Worm (Caenorhabditis elegans) whole organism, L1 larva: ENCODE data around the gene F41H10.4.

ENCODE experiments used
- C34B4.2 ChIP-seq: sonication (generic microtip); optimal IDR thresholded peaks from 2 replicates; lab custom pipeline; 2017; ENCODE audit warnings: mild to moderate bottlenecking, missing genetic modification characterization, missing compliant biosample characterization
- F16B12.6 ChIP-seq: fragments of 150-350 bp; optimal IDR thresholded peaks from 2 replicates; lab custom pipeline; 2014; ENCODE audit warnings: missing biosample characterization, missing genetic modification characterization
- aha-1 ChIP-seq: fragments of 150-350 bp; optimal IDR thresholded peaks from 2 replicates; lab custom pipeline; 2014; ENCODE audit warnings: missing biosample characterization, missing genetic modification characterization
- ceh-63 ChIP-seq: fragments of 200-800 bp; sonication (Bioruptor generic); optimal IDR thresholded peaks from 2 replicates; lab custom pipeline; 2018; ENCODE audit warnings: mild to moderate bottlenecking, missing genetic modification characterization, missing compliant biosample characterization
- ceh-8 ChIP-seq: fragments of 200-800 bp; sonication (Bioruptor generic); optimal IDR thresholded peaks from 2 replicates; lab custom pipeline; 2018; ENCODE audit warnings: mild to moderate bottlenecking, missing genetic modification characterization, moderate library complexity, missing compliant biosample characterization
- ceh-88 ChIP-seq: fragments of 200-800 bp; sonication (Bioruptor generic); IDR thresholded peaks from 2 replicates; pipeline ENCODE4 v1.3.6; 2022; ENCODE audit warnings: missing genetic modification characterization, missing compliant biosample characterization
- ceh-90 ChIP-seq: sonication (generic microtip); optimal IDR thresholded peaks from 2 replicates; lab custom pipeline; 2016; ENCODE audit warnings: missing genetic modification characterization, missing compliant biosample characterization
- efl-3 ChIP-seq: fragments of 200-800 bp; sonication (Bioruptor generic); optimal IDR thresholded peaks from 2 replicates; lab custom pipeline; 2018; ENCODE audit warnings: mild to moderate bottlenecking, missing genetic modification characterization, missing compliant biosample characterization
- egl-13 ChIP-seq: sonication (generic microtip); optimal IDR thresholded peaks from 2 replicates; lab custom pipeline; 2016; ENCODE audit warnings: missing genotype, missing genetic modification reagents, missing genetic modification characterization, missing compliant biosample characterization
- elt-3 ChIP-seq, 6 experiments: fragments of 150-350 bp in 1 of 6; sonication (generic microtip); optimal IDR thresholded peaks; 2 replicates each; lab custom pipeline; 2017 to 2018; ENCODE audit warnings: missing biosample characterization in 6 of 6, missing genetic modification characterization in 6 of 6, inconsistent platforms in 1 of 6
- ets-5 ChIP-seq: fragments of 200-800 bp; sonication (Bioruptor generic); IDR thresholded peaks from 2 replicates; pipeline ENCODE4 v1.3.6; 2022; ENCODE audit warnings: missing genetic modification characterization, missing compliant biosample characterization
- fkh-10 ChIP-seq: sonication (generic microtip); optimal IDR thresholded peaks from 2 replicates; lab custom pipeline; 2017; ENCODE audit warnings: missing biosample characterization, missing genetic modification reagents, missing genetic modification characterization
- fkh-8 ChIP-seq: sonication (generic microtip); optimal IDR thresholded peaks from 2 replicates; lab custom pipeline; 2016; ENCODE audit warnings: mild to moderate bottlenecking, missing genetic modification characterization, missing compliant biosample characterization
- grh-1 ChIP-seq: fragments of 200-800 bp; sonication (Bioruptor generic); IDR thresholded peaks from 2 replicates; pipeline ENCODE4 v1.3.6; 2022; ENCODE audit warnings: missing genetic modification reagents, missing genetic modification characterization, missing compliant biosample characterization
- hlh-17 ChIP-seq: fragments of 200-800 bp; sonication (Bioruptor generic); optimal IDR thresholded peaks from 2 replicates; lab custom pipeline; 2018; ENCODE audit warnings: missing genetic modification characterization, mild to moderate bottlenecking, missing compliant biosample characterization, moderate library complexity, borderline replicate concordance
- hlh-4 ChIP-seq: sonication (generic microtip); optimal IDR thresholded peaks from 2 replicates; lab custom pipeline; 2016; ENCODE audit warnings: mild to moderate bottlenecking, missing genetic modification characterization, missing compliant biosample characterization
- irx-1 ChIP-seq: sonication (generic microtip); optimal IDR thresholded peaks from 2 replicates; lab custom pipeline; 2016; ENCODE audit warnings: missing genetic modification characterization, missing compliant biosample characterization
- isw-1 ChIP-seq: fragments of 200-800 bp; sonication (Bioruptor generic); IDR thresholded peaks from 2 replicates; pipeline ENCODE4 v1.3.6; 2022; ENCODE audit warnings: missing genetic modification characterization, missing compliant biosample characterization
- lin-15B ChIP-seq: fragments of 150-350 bp; sonication (generic microtip); optimal IDR thresholded peaks from 3 replicates; lab custom pipeline; 2014; ENCODE audit warnings: missing biosample characterization, missing genetic modification characterization
- mep-1 ChIP-seq: fragments of 150-350 bp; optimal IDR thresholded peaks from 2 replicates; lab custom pipeline; 2014; ENCODE audit warnings: missing biosample characterization, missing genetic modification characterization
- nhr-47 ChIP-seq: sonication (generic microtip); optimal IDR thresholded peaks from 2 replicates; lab custom pipeline; 2016; ENCODE audit warnings: mild to moderate bottlenecking, missing genetic modification characterization, moderate library complexity, missing compliant biosample characterization
- nhr-84 ChIP-seq: sonication (generic microtip); optimal IDR thresholded peaks from 2 replicates; lab custom pipeline; 2017; ENCODE audit warnings: missing biosample characterization, missing genetic modification characterization
- nhr-85 ChIP-seq: sonication (generic microtip); peaks from one replicate; lab custom pipeline; 2016; ENCODE audit warnings: missing genetic modification characterization, inconsistent platforms, missing compliant biosample characterization
- nhr-90 ChIP-seq: sonication (generic microtip); optimal IDR thresholded peaks from 2 replicates; lab custom pipeline; 2016; ENCODE audit warnings: mild to moderate bottlenecking, missing genetic modification characterization, missing compliant biosample characterization; ENCODE audit not compliant: poor library complexity
- pag-3 ChIP-seq: sonication (generic microtip); optimal IDR thresholded peaks from 2 replicates; lab custom pipeline; 2017; ENCODE audit warnings: missing genetic modification characterization, mild to moderate bottlenecking, missing compliant biosample characterization, antibody characterized with exemption, borderline replicate concordance; ENCODE audit not compliant: insufficient read depth
- pax-3 ChIP-seq: fragments of 200-800 bp; sonication (Bioruptor generic); optimal IDR thresholded peaks from 2 replicates; lab custom pipeline; 2018; ENCODE audit warnings: mild to moderate bottlenecking, missing genetic modification characterization, moderate library complexity, missing compliant biosample characterization
- snpc-4 ChIP-seq: fragments of 150-350 bp; optimal IDR thresholded peaks from 2 replicates; lab custom pipeline; 2014; ENCODE audit warnings: missing biosample characterization, missing genetic modification characterization
- sptf-1 ChIP-seq: fragments of 150-350 bp; optimal IDR thresholded peaks from 2 replicates; lab custom pipeline; 2014; ENCODE audit warnings: missing biosample characterization, missing genetic modification characterization
- sup-37 ChIP-seq: fragments of 200-800 bp; sonication (Bioruptor generic); optimal IDR thresholded peaks from 2 replicates; lab custom pipeline; 2018; ENCODE audit warnings: mild to moderate bottlenecking, missing genetic modification characterization, missing compliant biosample characterization
- tbx-2 ChIP-seq: sonication (generic microtip); optimal IDR thresholded peaks from 2 replicates; lab custom pipeline; 2016; ENCODE audit warnings: missing genetic modification characterization, missing compliant biosample characterization
- tlp-1 ChIP-seq: fragments of 150-350 bp; optimal IDR thresholded peaks from 2 replicates; lab custom pipeline; 2014; ENCODE audit warnings: missing biosample characterization, missing genetic modification characterization
- unc-62 ChIP-seq: fragments of 150-350 bp; optimal IDR thresholded peaks from 2 replicates; lab custom pipeline; 2014; ENCODE audit warnings: missing biosample characterization, missing genetic modification reagents, missing genetic modification characterization
- unc-86 ChIP-seq: sonication (generic microtip); optimal IDR thresholded peaks from 2 replicates; lab custom pipeline; 2016; ENCODE audit warnings: missing genetic modification characterization, missing compliant biosample characterization
- unc-98 ChIP-seq: fragments of 200-800 bp; sonication (Bioruptor generic); IDR thresholded peaks from 2 replicates; pipeline ENCODE4 v1.3.6; 2022; ENCODE audit warnings: missing genetic modification characterization, missing compliant biosample characterization
- vab-15 ChIP-seq: sonication (generic microtip); optimal IDR thresholded peaks from 2 replicates; lab custom pipeline; 2017; ENCODE audit warnings: missing genotype, mild to moderate bottlenecking, missing genetic modification characterization, missing compliant biosample characterization
- xbp-1 ChIP-seq: sonication (generic microtip); optimal IDR thresholded peaks from 2 replicates; lab custom pipeline; 2016; ENCODE audit warnings: missing genetic modification characterization, missing compliant biosample characterization

F41H10.4 gene

ce11 chrIV:5394687-5395086 lies 30.3 kb downstream of the F41H10.4 start, which contains the start of the genes perm-3 and swsn-6 (continued):
- TF ChIP-seq nhr-90 (tag; lab: Kevin White, UChicago) (peak; percentile 82), sptf-1 (no peak), egl-13 (peak; percentile 77), pag-3 (tag; lab: Kevin White, UChicago) (no peak)
- TF ChIP-seq, all 84 proteins: peak for 55

ce11 chrIV:5396769-5397168 lies 32.4 kb downstream of the F41H10.4 start, which contains the start of gene ZK616.3:
TSS of gene ZK616.3 (plus strand) at chrIV:5397069.
- TF ChIP-seq lin-15B (tag; lab: Kevin White, UChicago) = no peak
- no peak for TF ChIP-seq irx-1 (tag; lab: Kevin White, UChicago)
- TF ChIP-seq egl-13 = no peak
- TF ChIP-seq ceh-90 (tag; lab: Kevin White, UChicago) = no peak
- no peak for TF ChIP-seq snpc-4 (tag; lab: Kevin White, UChicago)
- TF ChIP-seq tlp-1 (tag; lab: Kevin White, UChicago) = no peak
- TF ChIP-seq aha-1 (tag; lab: Kevin White, UChicago) = no peak
- no peak for TF ChIP-seq efl-3
- no peak for TF ChIP-seq unc-98
- no peak for TF ChIP-seq nhr-47
- TF ChIP-seq unc-86 (tag; lab: Kevin White, UChicago) = no peak
- no peak for TF ChIP-seq nhr-84
- TF ChIP-seq pax-3 (tag; lab: Kevin White, UChicago) = no peak
- TF ChIP-seq fkh-8 (tag; lab: Kevin White, UChicago) = no peak

DNA sequence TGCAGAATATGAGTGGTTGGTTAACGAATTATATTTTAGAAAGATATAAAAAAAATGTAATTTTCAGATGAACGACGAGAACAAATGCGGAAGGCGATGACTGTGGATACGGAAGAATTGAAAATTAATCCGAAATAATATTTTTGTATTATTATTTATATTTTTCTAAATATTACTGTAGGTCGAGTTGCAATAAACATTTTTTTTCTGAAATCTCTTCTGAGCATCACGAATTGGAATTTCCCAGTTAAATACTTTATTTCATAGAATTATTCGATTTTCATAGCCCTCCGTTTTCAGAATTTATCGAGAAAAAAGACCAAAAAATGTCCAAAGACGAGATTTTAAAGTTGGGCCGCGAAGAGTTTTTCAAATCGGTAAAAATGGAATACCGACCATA lies 33.2 kb downstream of the F41H10.4 start, which contains the start of gene ZK616.2:
TSS of gene ZK616.2 (plus strand) at position 301 of the 400 bp plus-strand sequence.
- TF ChIP-seq grh-1 (GFP tag; lab: Robert Waterston, UW) (no peak), xbp-1 (tag; lab: Kevin White, UChicago) (no peak), ceh-88 (GFP tag; lab: Robert Waterston, UW) (no peak), fkh-10 (GFP tag; lab: Kevin White, UChicago) (no peak), nhr-85 (tag; lab: Kevin White, UChicago) (no peak), vab-15 (tag; lab: Kevin White, UChicago) (no peak), F16B12.6 (no peak), sup-37 (GFP tag; lab: Kevin White, UChicago) (no peak), isw-1 (GFP tag; lab: Robert Waterston, UW) (no peak), unc-62 (no peak), tbx-2 (tag; lab: Kevin White, UChicago) (no peak), ceh-8 (GFP tag; lab: Kevin White, UChicago) (no peak)
- TF ChIP-seq, all 84 proteins: peak for 0

- TF ChIP-seq ets-5 (GFP tag; lab: Robert Waterston, UW) = no peak
- TF ChIP-seq C34B4.2 (tag; lab: Kevin White, UChicago) = no peak
- no peak for TF ChIP-seq hlh-17 (GFP tag; lab: Kevin White, UChicago)
- TF ChIP-seq nhr-84 = no peak
- TF ChIP-seq sup-37 (GFP tag; lab: Kevin White, UChicago) = no peak
Observed at ce11 chrIV:5400609-5401008, 36.2 kb downstream of the F41H10.4 start, which contains the start of gene ZK616.1. TSS of gene ZK616.1 (plus strand) at chrIV:5400909.

DNA sequence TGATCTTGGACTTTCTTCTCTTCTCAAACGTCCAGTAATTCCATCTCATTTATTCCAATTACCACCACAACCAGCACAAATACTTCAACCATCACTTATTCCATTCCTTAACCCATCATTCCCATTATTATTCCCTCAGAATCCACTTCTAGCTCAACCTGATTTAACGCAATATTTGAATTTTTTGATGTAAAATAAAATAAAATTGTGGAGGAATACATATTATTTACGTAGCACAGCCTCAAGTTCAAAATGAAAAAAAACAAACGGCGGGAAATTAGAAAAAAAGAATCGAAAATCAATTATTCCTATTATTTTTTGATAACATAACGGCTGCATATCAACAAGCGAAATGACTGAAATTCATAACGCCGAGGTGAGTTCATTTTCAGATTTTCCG lies 41.0 kb downstream of the F41H10.4 start, which contains the start of gene ZK616.61:
TSS of gene ZK616.61 (plus strand) at position 301 of the 400 bp plus-strand sequence.
- no peak for TF ChIP-seq nhr-84
- no peak for TF ChIP-seq elt-3 (tag; optimal IDR thresholded peaks at IDR 0.05; lab: Kevin White, UChicago)
- TF ChIP-seq mep-1 = no peak
- TF ChIP-seq xbp-1 (tag; lab: Kevin White, UChicago) = no peak
- no peak for TF ChIP-seq F16B12.6
- no peak for TF ChIP-seq nhr-47
- TF ChIP-seq hlh-4 (tag; lab: Kevin White, UChicago) = no peak
- no peak for TF ChIP-seq grh-1 (GFP tag; lab: Robert Waterston, UW)
- TF ChIP-seq ceh-63 (GFP tag; lab: Kevin White, UChicago) = no peak
